Worm (Caenorhabditis elegans): Measurements from ENCODE around the gene sri-47.
"Not testable (repeated sequence)": the region's sequence is repeated elsewhere in the genome, so short reads cannot be mapped to it uniquely, and the experiment has no call there.

DNA sequence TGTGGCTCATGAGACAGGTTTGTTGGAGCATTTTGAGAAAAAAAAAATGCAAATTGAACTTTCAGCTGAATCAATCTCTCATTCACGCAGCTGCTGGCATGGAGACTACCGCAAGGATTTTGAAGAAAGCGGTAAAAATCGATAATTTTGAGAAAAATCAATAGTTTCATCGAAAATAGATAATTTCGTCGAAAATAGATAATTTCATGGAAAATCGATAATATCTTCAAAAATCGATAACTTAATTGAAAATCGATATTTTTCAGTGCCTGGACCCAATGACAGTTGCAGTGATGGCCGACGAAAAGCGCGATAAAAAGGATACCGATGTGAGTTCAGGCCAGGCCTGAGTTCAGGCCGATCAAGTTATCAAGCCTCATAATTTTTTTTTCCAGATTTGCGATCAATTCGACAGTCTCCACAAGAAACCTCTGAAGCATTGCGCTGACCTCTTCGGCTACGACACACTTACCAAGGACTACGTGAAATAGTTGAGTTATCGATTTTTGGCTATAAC is 33.7 kb upstream of the sri-47 start, which contains the start of gene D2062.4:
- TF ChIP-seq nhr-11, sox-4, dve-1, odd-2, tbx-2 (tag; optimal IDR thresholded peaks at IDR 0.05): not testable (repeated sequence)

Data from whole organism, late embryonic.